Worm (Caenorhabditis elegans) whole organism, early embryonic: ENCODE measurements around the gene hsb-1.

Experiments
- B0310.2 ChIP-seq: sonication (generic microtip); optimal IDR thresholded peaks from 2 replicates; lab custom pipeline; 2016; ENCODE audit warnings: mild to moderate bottlenecking, missing genetic modification characterization, missing compliant biosample characterization
- F13C5.2 ChIP-seq: sonication (generic microtip); optimal IDR thresholded peaks from 2 replicates; lab custom pipeline; 2017; ENCODE audit warnings: mild to moderate bottlenecking, missing genetic modification characterization, inconsistent platforms, missing compliant biosample characterization
- aly-1 ChIP-seq: sonication (generic microtip); optimal IDR thresholded peaks from 2 replicates; lab custom pipeline; 2016; ENCODE audit warnings: missing genetic modification characterization, missing compliant biosample characterization
- ama-1 ChIP-seq: fragments of 150-350 bp; optimal IDR thresholded peaks from 2 replicates; lab custom pipeline; 2014
- flt-1 ChIP-seq: fragments of 200-800 bp; sonication (Bioruptor generic); IDR thresholded peaks from 2 replicates; pipeline ENCODE4 v1.3.6; 2022; ENCODE audit warnings: missing genetic modification characterization, missing compliant biosample characterization
- hmg-4 ChIP-seq: fragments of 200-800 bp; sonication (Bioruptor generic); optimal IDR thresholded peaks from 2 replicates; lab custom pipeline; 2018; ENCODE audit warnings: mild to moderate bottlenecking, missing genetic modification characterization, missing compliant biosample characterization
- scrt-1 ChIP-seq: fragments of 200-800 bp; sonication (Bioruptor generic); IDR thresholded peaks from 2 replicates; pipeline ENCODE4 v1.3.6; 2022; ENCODE audit warnings: missing genetic modification characterization, missing compliant biosample characterization
- tbx-11 ChIP-seq: fragments of 200-800 bp; sonication (Bioruptor generic); IDR thresholded peaks from 2 replicates; pipeline ENCODE4 v1.3.6; 2022; ENCODE audit warnings: missing genetic modification characterization, missing compliant biosample characterization
- tbx-37 ChIP-seq: fragments of 200-800 bp; sonication (Bioruptor generic); conservative IDR thresholded peaks from 2 replicates; pipeline ENCODE4 v1.3.6; 2022; ENCODE audit warnings: missing genetic modification reagents, missing genetic modification characterization, missing compliant biosample characterization

ce11 chrIV:12571047-12571446, 4.0 kb upstream of the hsb-1 start, which contains the start of gene K08E7.4:
- TF ChIP-seq flt-1 (GFP tag; lab: Robert Waterston, UW) (no peak), ama-1 (lab: Kevin White, UChicago) (no peak), aly-1 (no peak), B0310.2 (tag; lab: Kevin White, UChicago) (no peak), hmg-4 (no peak), F13C5.2 (no peak), tbx-11 (GFP tag; lab: Robert Waterston, UW) (no peak), scrt-1 (no peak), tbx-37 (GFP tag; lab: Robert Waterston, UW) (no peak)
